Fruit fly (Drosophila melanogaster): ENCODE results near the gene betaNACtes1.
A peak's percentile ranks its signal among the peaks of the same experiment; 100 is the strongest.

betaNACtes1 gene

dm6 chrX:14213509-14214154 is 41.2 kb upstream of the betaNACtes1 start (continued):
- no peak for TF ChIP-seq jigr1 (GFP tag; IDR thresholded peaks at IDR 0.05)
- TF ChIP-seq bowl (GFP tag; IDR thresholded peaks at IDR 0.05), result no peak
- TF ChIP-seq CG8359 (GFP tag; optimal IDR thresholded peaks at IDR 0.05; ENCODE audit: borderline replicate concordance), result no peak
- TF ChIP-seq CG9932 (GFP tag; IDR thresholded peaks at IDR 0.05), result no peak; the same call in 1 of the 2 replicates
- TF ChIP-seq Hsf (GFP tag; optimal IDR thresholded peaks at IDR 0.05), result peak; percentile 18
- no peak for TF ChIP-seq CG11456 (GFP tag; IDR thresholded peaks at IDR 0.05)
- TF ChIP-seq CG15601 (tag; optimal IDR thresholded peaks at IDR 0.05), result peak; percentile 45

dm6 chrX:14212147-14212792 is 39.8 kb upstream of the betaNACtes1 start:
- no peak for TF ChIP-seq CG18764 (GFP tag; optimal IDR thresholded peaks at IDR 0.05)
- peak; percentile 11; the same call in 1 of the 2 replicates for TF ChIP-seq CG32532 (GFP tag; IDR thresholded peaks at IDR 0.05)
- no peak for TF ChIP-seq Hsf (GFP tag; optimal IDR thresholded peaks at IDR 0.05)
- 0 out of 2 replicates have a peak, but pooled peaks have one; percentile 31 for TF ChIP-seq bbx (GFP tag; IDR thresholded peaks at IDR 0.05; ENCODE audit: partially characterized antibody)
- no peak for TF ChIP-seq CG10959 (GFP tag; IDR thresholded peaks at IDR 0.05)
- peak; percentile 92 for TF ChIP-seq CG5180 (GFP tag; optimal IDR thresholded peaks at IDR 0.05)
- peak; percentile 85 to 94 for TF ChIP-seq Trl (optimal IDR thresholded peaks at IDR 0.05)
- no peak for TF ChIP-seq Trl (GFP tag; optimal IDR thresholded peaks at IDR 0.05)
- TF ChIP-seq CG6813 (GFP tag; optimal IDR thresholded peaks at IDR 0.05), result no peak
- TF ChIP-seq chinmo (GFP tag; IDR thresholded peaks at IDR 0.05; ENCODE audit: partially characterized antibody), result peak; percentile 78; the same call in 2 of the 4 replicates
- no peak for TF ChIP-seq H15 (GFP tag; IDR thresholded peaks at IDR 0.05)
- TF ChIP-seq CG1647 (GFP tag; optimal IDR thresholded peaks at IDR 0.05), result no peak
- peak; percentile 4 for TF ChIP-seq cg (GFP tag; optimal IDR thresholded peaks at IDR 0.05)
- TF ChIP-seq grau (tag; optimal IDR thresholded peaks at IDR 0.05), result peak; percentile 33
- peak; percentile 24 for TF ChIP-seq lab (GFP tag; optimal IDR thresholded peaks at IDR 0.05)
- TF ChIP-seq CG17568 (GFP tag; optimal IDR thresholded peaks at IDR 0.05), result peak; percentile 4
- TF ChIP-seq BtbVII (GFP tag; optimal IDR thresholded peaks at IDR 0.05), result no peak
- TF ChIP-seq Meics (GFP tag; optimal IDR thresholded peaks at IDR 0.05), result peak; percentile 40
- TF ChIP-seq nom (GFP tag; optimal IDR thresholded peaks at IDR 0.05), result peak; percentile 69
- peak; percentile 46 for TF ChIP-seq Deaf1 (tag; optimal IDR thresholded peaks at IDR 0.05)
- no peak for TF ChIP-seq CG6654 (GFP tag; optimal IDR thresholded peaks at IDR 0.05)
- peak; percentile 83 for TF ChIP-seq yki (optimal IDR thresholded peaks at IDR 0.05)
- TF ChIP-seq CG11398 (GFP tag; optimal IDR thresholded peaks at IDR 0.05), result no peak
- peak; percentile 34 for TF ChIP-seq CG13894 (tag; optimal IDR thresholded peaks at IDR 0.05)
- TF ChIP-seq abd-A (tag; optimal IDR thresholded peaks at IDR 0.05), result peak; percentile 70
- TF ChIP-seq sd (tag; optimal IDR thresholded peaks at IDR 0.05), result peak; percentile 96
- no peak for TF ChIP-seq CG33557 (GFP tag; optimal IDR thresholded peaks at IDR 0.05)
- peak; percentile 57 for TF ChIP-seq Med (GFP tag)
- 0 out of 2 replicates have a peak, but pooled peaks have one; percentile 19 for TF ChIP-seq unc-4 (GFP tag; IDR thresholded peaks at IDR 0.05; ENCODE audit: partially characterized antibody)
- no peak for TF ChIP-seq C15 (GFP tag; IDR thresholded peaks at IDR 0.05)
- TF ChIP-seq crol (GFP tag; IDR thresholded peaks at IDR 0.05), result peak; percentile 86
- no peak for TF ChIP-seq CG8290 (GFP tag; optimal IDR thresholded peaks at IDR 0.05)
- TF ChIP-seq CG8290 (tag; optimal IDR thresholded peaks at IDR 0.05), result peak in 1 of 2 experiments; percentile 13
- TF ChIP-seq nerfin-1 (tag; optimal IDR thresholded peaks at IDR 0.05), result peak; percentile 62
- peak; percentile 41; the same call in 1 of the 3 replicates for TF ChIP-seq CG34224 (GFP tag; IDR thresholded peaks at IDR 0.05; ENCODE audit: partially characterized antibody)

Data from whole organism, embryonic.